Fruit fly (Drosophila melanogaster) whole organism, embryonic: ENCODE data around the gene CG43993.

Experiments
- ATbp ChIP-seq: fragments of 200-800 bp; sonication (Bioruptor generic); optimal IDR thresholded peaks from 2 replicates; lab custom pipeline; 2017; ENCODE audit warnings: missing biosample characterization, mild to moderate bottlenecking, missing genetic modification characterization, missing genetic modification reagents
- Ada2b ChIP-seq: fragments of 200-800 bp; sonication (Bioruptor generic); IDR thresholded peaks from 2 replicates; pipeline ENCODE4 v1.3.6; 2022; ENCODE audit warnings: missing biosample characterization, missing genetic modification characterization
- Blimp-1 ChIP-seq: fragments of 200-800 bp; sonication (Bioruptor generic); optimal IDR thresholded peaks from 3 replicates; lab custom pipeline; 2018; ENCODE audit warnings: missing biosample characterization, missing genetic modification characterization, mild to moderate bottlenecking, moderate library complexity, missing genetic modification reagents
- CG10209 ChIP-seq: fragments of 200-800 bp; sonication (Bioruptor generic); optimal IDR thresholded peaks from 3 replicates; lab custom pipeline; 2017; ENCODE audit warnings: missing biosample characterization, mild to moderate bottlenecking, missing genetic modification characterization, missing genetic modification reagents
- CG10979 ChIP-seq: fragments of 200-800 bp; sonication (Bioruptor generic); optimal IDR thresholded peaks from 2 replicates; lab custom pipeline; 2018; ENCODE audit warnings: missing biosample characterization, mild to moderate bottlenecking, missing genetic modification characterization, moderate library complexity
- CG12391 ChIP-seq: fragments of 200-800 bp; sonication (Bioruptor generic); optimal IDR thresholded peaks from 3 replicates; lab custom pipeline; 2018; ENCODE audit warnings: missing biosample characterization, mild to moderate bottlenecking, missing genetic modification characterization, moderate library complexity
- CG14710 ChIP-seq: fragments of 200-800 bp; sonication (Bioruptor generic); optimal IDR thresholded peaks from 3 replicates; lab custom pipeline; 2019; ENCODE audit warnings: missing biosample characterization, mild to moderate bottlenecking, missing genetic modification characterization, moderate library complexity
- CG14965 ChIP-seq: fragments of 200-800 bp; sonication (Bioruptor generic); optimal IDR thresholded peaks from 2 replicates; lab custom pipeline; 2016; ENCODE audit warnings: missing biosample characterization, missing genetic modification characterization, borderline replicate concordance
- CG15696 ChIP-seq: fragments of 200-800 bp; sonication (Bioruptor generic); optimal IDR thresholded peaks from 2 replicates; lab custom pipeline; 2019; ENCODE audit warnings: missing biosample characterization, mild to moderate bottlenecking, missing genetic modification characterization, moderate library complexity
- CG17328 ChIP-seq: fragments of 200-800 bp; sonication (Bioruptor generic); IDR thresholded peaks from 2 replicates; pipeline ENCODE4 v1.3.6; 2022; ENCODE audit warnings: missing biosample characterization, missing genetic modification characterization
- CG17359 ChIP-seq: fragments of 200-800 bp; sonication (Bioruptor generic); optimal IDR thresholded peaks from 3 replicates; lab custom pipeline; 2018; ENCODE audit warnings: missing biosample characterization, mild to moderate bottlenecking, missing genetic modification characterization, moderate library complexity
- CG17385 ChIP-seq: fragments of 200-800 bp; sonication (Bioruptor generic); optimal IDR thresholded peaks from 3 replicates; lab custom pipeline; 2018; ENCODE audit warnings: missing biosample characterization, mild to moderate bottlenecking, missing genetic modification characterization
- CG17829 ChIP-seq: fragments of 200-800 bp; optimal IDR thresholded peaks from 2 replicates; lab custom pipeline; 2019; ENCODE audit warnings: missing biosample characterization, mild to moderate bottlenecking, missing genetic modification characterization, moderate library complexity
- CG18262 ChIP-seq: fragments of 200-800 bp; optimal IDR thresholded peaks from 3 replicates; lab custom pipeline; 2019; ENCODE audit warnings: missing biosample characterization, mild to moderate bottlenecking, missing genetic modification characterization, moderate library complexity
- CG33557 ChIP-seq: fragments of 200-800 bp; sonication (Bioruptor generic); optimal IDR thresholded peaks from 2 replicates; lab custom pipeline; 2019; ENCODE audit warnings: missing biosample characterization, mild to moderate bottlenecking, missing genetic modification characterization, moderate library complexity
- CG42726 ChIP-seq: fragments of 200-800 bp; sonication (Bioruptor generic); IDR thresholded peaks from 2 replicates; pipeline ENCODE4 v1.3.6; 2022; ENCODE audit warnings: missing biosample characterization, missing genetic modification characterization; ENCODE audit not compliant: partially characterized antibody
- CG4617 ChIP-seq: fragments of 200-800 bp; sonication (Bioruptor generic); optimal IDR thresholded peaks from 3 replicates; lab custom pipeline; 2016; ENCODE audit warnings: missing biosample characterization, missing genetic modification characterization, borderline replicate concordance
- CG6854 ChIP-seq: fragments of 200-800 bp; sonication (Bioruptor generic); optimal IDR thresholded peaks from 3 replicates; lab custom pipeline; 2017; ENCODE audit warnings: missing biosample characterization, mild to moderate bottlenecking, missing genetic modification characterization
- CG9727 ChIP-seq: fragments of 200-800 bp; sonication (Bioruptor generic); optimal IDR thresholded peaks from 3 replicates; lab custom pipeline; 2017; ENCODE audit warnings: missing biosample characterization, mild to moderate bottlenecking, missing genetic modification characterization
- Elba2 ChIP-seq: fragments of 200-800 bp; sonication (Bioruptor generic); optimal IDR thresholded peaks from 3 replicates; lab custom pipeline; 2016; ENCODE audit warnings: missing biosample characterization, missing genetic modification characterization
- Ets65A ChIP-seq: fragments of 200-800 bp; sonication (Bioruptor generic); peaks from one replicate; lab custom pipeline; 2016; ENCODE audit warnings: missing biosample characterization, missing genetic modification characterization
- Gug ChIP-seq: fragments of 200-800 bp; sonication (Bioruptor generic); IDR thresholded peaks from 4 replicates; pipeline ENCODE4 v1.3.6; 2022; ENCODE audit warnings: missing biosample characterization, missing genetic modification characterization
- Sox102F ChIP-seq: fragments of 200-800 bp; sonication (Bioruptor generic); optimal IDR thresholded peaks from 2 replicates; lab custom pipeline; 2018; ENCODE audit warnings: missing biosample characterization, mild to moderate bottlenecking, missing genetic modification characterization, moderate library complexity
- Ssrp ChIP-seq: fragments of 200-800 bp; sonication (Bioruptor generic); optimal IDR thresholded peaks from 2 replicates; lab custom pipeline; 2018; ENCODE audit warnings: missing biosample characterization, mild to moderate bottlenecking, missing genetic modification characterization, moderate library complexity
- Xrp1 ChIP-seq: fragments of 200-800 bp; sonication (Bioruptor generic); IDR thresholded peaks from 2 replicates; pipeline ENCODE4 v1.3.6; 2022; ENCODE audit warnings: missing biosample characterization, missing genetic modification characterization
- ap ChIP-seq: fragments of 200-800 bp; sonication (Bioruptor generic); IDR thresholded peaks from 2 replicates; pipeline ENCODE4 v1.3.6; 2022; ENCODE audit warnings: missing biosample characterization, missing genetic modification characterization
- ato ChIP-seq: fragments of 200-800 bp; sonication (Bioruptor generic); IDR thresholded peaks from 2 replicates; pipeline ENCODE4 v1.3.6; 2022; ENCODE audit warnings: missing biosample characterization, missing genetic modification characterization; ENCODE audit not compliant: partially characterized antibody
- ci ChIP-seq: fragments of 200-800 bp; sonication (Bioruptor generic); IDR thresholded peaks from 3 replicates; pipeline ENCODE4 v1.3.6; 2022; ENCODE audit warnings: missing biosample characterization, missing genetic modification characterization
- crc ChIP-seq: fragments of 200-800 bp; sonication (Bioruptor generic); optimal IDR thresholded peaks from 2 replicates; lab custom pipeline; 2016; ENCODE audit warnings: missing biosample characterization, missing genetic modification characterization
- danr ChIP-seq: fragments of 200-800 bp; sonication (Bioruptor generic); IDR thresholded peaks from 2 replicates; pipeline ENCODE4 v1.3.6; 2022; ENCODE audit warnings: missing biosample characterization, missing genetic modification characterization
- dati ChIP-seq: fragments of 200-800 bp; sonication (Bioruptor generic); IDR thresholded peaks from 2 replicates; pipeline ENCODE4 v1.3.6; 2022; ENCODE audit warnings: missing biosample characterization, missing genetic modification characterization
- dmrt11E ChIP-seq: fragments of 200-800 bp; sonication (Bioruptor generic); optimal IDR thresholded peaks from 3 replicates; lab custom pipeline; 2018; ENCODE audit warnings: missing biosample characterization, mild to moderate bottlenecking, missing genetic modification characterization, moderate library complexity
- dmrt99B ChIP-seq: fragments of 200-800 bp; sonication (Bioruptor generic); optimal IDR thresholded peaks from 2 replicates; lab custom pipeline; 2018; ENCODE audit warnings: missing biosample characterization, mild to moderate bottlenecking, missing genetic modification characterization, moderate library complexity
- dpn ChIP-seq, 2 experiments: fragments of 200-800 bp; sonication (Bioruptor generic); optimal IDR thresholded peaks; 3 replicates each; lab custom pipeline; 2016; ENCODE audit warnings: missing biosample characterization in 2 of 2, missing genetic modification characterization in 2 of 2
- gem ChIP-seq: fragments of 200-800 bp; sonication (Bioruptor generic); optimal IDR thresholded peaks from 2 replicates; lab custom pipeline; 2019; ENCODE audit warnings: missing biosample characterization, mild to moderate bottlenecking, missing genetic modification characterization, moderate library complexity
- grn ChIP-seq: fragments of 200-800 bp; sonication (Bioruptor generic); optimal IDR thresholded peaks from 3 replicates; lab custom pipeline; 2017; ENCODE audit warnings: missing biosample characterization, missing genetic modification characterization
- klu ChIP-seq: fragments of 200-800 bp; sonication (Bioruptor generic); IDR thresholded peaks from 2 replicates; pipeline ENCODE4 v1.3.6; 2022; ENCODE audit warnings: missing biosample characterization, missing genetic modification characterization
- lmd ChIP-seq: fragments of 200-800 bp; sonication (Bioruptor generic); IDR thresholded peaks from 2 replicates; pipeline ENCODE4 v1.3.6; 2022; ENCODE audit warnings: missing biosample characterization, missing genetic modification characterization
- phol ChIP-seq: fragments of 200-800 bp; sonication (Bioruptor generic); optimal IDR thresholded peaks from 3 replicates; lab custom pipeline; 2018; ENCODE audit warnings: missing biosample characterization, mild to moderate bottlenecking, missing genetic modification characterization, moderate library complexity
- rib ChIP-seq: fragments of 200-800 bp; sonication (Bioruptor generic); IDR thresholded peaks from 2 replicates; pipeline ENCODE4 v1.3.6; 2022; ENCODE audit warnings: missing biosample characterization, missing genetic modification characterization
- row ChIP-seq: fragments of 200-800 bp; sonication (Bioruptor generic); IDR thresholded peaks from 3 replicates; pipeline ENCODE4 v1.3.6; 2022; ENCODE audit warnings: missing biosample characterization, missing genetic modification characterization
- tio ChIP-seq: fragments of 200-800 bp; sonication (Bioruptor generic); optimal IDR thresholded peaks from 2 replicates; lab custom pipeline; 2017; ENCODE audit warnings: missing biosample characterization, missing genetic modification characterization, inconsistent platforms
- tx ChIP-seq: fragments of 200-800 bp; sonication (Bioruptor generic); optimal IDR thresholded peaks from 2 replicates; lab custom pipeline; 2016; ENCODE audit warnings: missing biosample characterization, missing genetic modification characterization
- vnd ChIP-seq: fragments of 200-800 bp; sonication (Bioruptor generic); IDR thresholded peaks from 3 replicates; pipeline ENCODE4 v1.3.6; 2022; ENCODE audit warnings: missing biosample characterization, missing genetic modification characterization; ENCODE audit not compliant: partially characterized antibody
- zen2 ChIP-seq: fragments of 200-800 bp; sonication (Bioruptor generic); IDR thresholded peaks from 3 replicates; pipeline ENCODE4 v1.3.6; 2022; ENCODE audit warnings: missing biosample characterization, missing genetic modification characterization; ENCODE audit not compliant: partially characterized antibody
- zf30C ChIP-seq: fragments of 200-800 bp; sonication (Bioruptor generic); optimal IDR thresholded peaks from 3 replicates; lab custom pipeline; 2018; ENCODE audit warnings: missing biosample characterization, mild to moderate bottlenecking, missing genetic modification characterization
- zfh1 ChIP-seq: fragments of 200-800 bp; sonication (Bioruptor generic); IDR thresholded peaks from 3 replicates; pipeline ENCODE4 v1.3.6; 2022; ENCODE audit warnings: missing biosample characterization, missing genetic modification characterization

Gene CG43993

dm6 chr3L:12058293-12058842 is 26.0 kb downstream of the CG43993 start (continued):
- TF ChIP-seq Gug = no peak

dm6 chr3L:12060101-12060500 is 27.7 kb downstream of the CG43993 start:
- TF ChIP-seq row (GFP tag; lab: Robert Waterston, UW) (0 out of 3 replicates have a peak, but pooled peaks have one; percentile 14), lmd (GFP tag; lab: Robert Waterston, UW) (no peak), Xrp1 (0 out of 2 replicates have a peak, but pooled peaks have one; percentile 12), Sox102F (peak; percentile 44), CG14710 (tag; lab: Kevin White, UChicago) (peak; percentile 19), CG14965 (GFP tag; lab: Kevin White, UChicago) (no peak), gem (peak; percentile 39), ATbp (peak; percentile 3), Blimp-1 (GFP tag; lab: Kevin White, UChicago) (peak; percentile 31), danr (GFP tag; lab: Robert Waterston, UW) (no peak), CG6854 (GFP tag; lab: Kevin White, UChicago) (no peak), Ets65A (GFP tag; lab: Kevin White, UChicago) (peak; percentile 86), CG15696 (tag; lab: Kevin White, UChicago) (peak; percentile 15), ap (GFP tag; lab: Robert Waterston, UW) (no peak), zfh1 (GFP tag; lab: Robert Waterston, UW) (0 out of 3 replicates have a peak, but pooled peaks have one; percentile 21), CG10979 (tag; lab: Kevin White, UChicago) (peak; percentile 21), dmrt99B (tag; lab: Kevin White, UChicago) (peak; percentile 28), CG9727 (GFP tag; lab: Kevin White, UChicago) (peak; percentile 24), CG18262 (peak; percentile 18), CG17359 (peak; percentile 1), CG4617 (GFP tag; lab: Kevin White, UChicago) (no peak), CG12391 (peak; percentile 8), tx (no peak), dmrt11E (tag; lab: Kevin White, UChicago) (peak; percentile 15), zf30C (GFP tag; lab: Kevin White, UChicago) (peak; percentile 1)

DNA sequence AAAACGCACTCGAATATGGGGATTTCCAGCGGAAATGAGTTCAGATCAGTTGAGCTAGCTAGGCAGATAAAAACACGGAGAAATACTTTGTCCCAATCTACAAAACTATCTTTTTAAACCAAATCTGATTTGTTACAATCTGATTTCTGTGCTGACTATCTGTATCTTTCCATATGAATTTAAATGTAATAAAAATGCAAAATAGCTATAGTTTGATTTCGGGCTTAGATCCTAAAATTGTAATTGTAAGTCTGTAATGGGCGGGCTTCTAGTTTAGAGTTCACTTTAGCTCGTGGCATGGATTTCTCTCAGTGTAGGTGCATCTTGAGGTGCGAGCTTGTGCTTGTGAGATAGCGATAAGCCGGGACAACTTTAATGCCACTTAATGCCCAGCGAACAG is 29.9 kb downstream of the CG43993 start:
- TF ChIP-seq ci (GFP tag; lab: Robert Waterston, UW) (0 out of 3 replicates have a peak, but pooled peaks have one; percentile 7), CG17829 (tag; lab: Kevin White, UChicago) (peak; percentile 27), rib (GFP tag; lab: Robert Waterston, UW) (no peak), Ada2b (GFP tag; lab: Robert Waterston, UW) (no peak), grn (GFP tag; lab: Kevin White, UChicago) (peak; percentile 8), CG42726 (no peak), klu (GFP tag; lab: Robert Waterston, UW) (no peak), dati (GFP tag; lab: Robert Waterston, UW) (0 out of 2 replicates have a peak, but pooled peaks have one; percentile 9), CG33557 (peak; percentile 40), CG12391 (peak; percentile 9), CG15696 (tag; lab: Kevin White, UChicago) (peak; percentile 25), Elba2 (no peak), ato (GFP tag; lab: Robert Waterston, UW) (no peak), CG17385 (no peak), phol (tag; lab: Kevin White, UChicago) (peak; percentile 54), tio (GFP tag; lab: Kevin White, UChicago) (peak; percentile 21), CG17328 (GFP tag; lab: Robert Waterston, UW) (peak; percentile 26; the same call in 1 of the 2 replicates), zen2 (no peak), vnd (GFP tag; lab: Robert Waterston, UW) (no peak), CG10209 (GFP tag; lab: Kevin White, UChicago) (no peak), dpn (GFP tag; optimal IDR thresholded peaks at IDR 0.05; lab: Kevin White, UChicago) (peak in 1 of 2 experiments; percentile 4), Ssrp (tag; lab: Kevin White, UChicago) (peak; percentile 32), crc (GFP tag; lab: Kevin White, UChicago) (no peak)
